Worm (Caenorhabditis elegans) whole organism, L4 larva: ENCODE data around the gene ccep-97.
A peak's percentile ranks its signal among the peaks of the same experiment; 100 is the strongest.

Experiments used
- D1046.2 ChIP-seq: fragments of 200-800 bp; sonication (Bioruptor generic); IDR thresholded peaks from 2 replicates; pipeline ENCODE4 v1.3.6; 2022; ENCODE audit warnings: missing genetic modification characterization, missing compliant biosample characterization
- F10B5.3 ChIP-seq: sonication (generic microtip); optimal IDR thresholded peaks from 2 replicates; lab custom pipeline; 2016; ENCODE audit warnings: mild to moderate bottlenecking, missing genetic modification characterization, missing compliant biosample characterization
- F44E2.7 ChIP-seq: fragments of 200-800 bp; sonication (Bioruptor generic); IDR thresholded peaks from 2 replicates; pipeline ENCODE4 v2.1.2; 2022; ENCODE audit warnings: missing genetic modification characterization, missing compliant biosample characterization
- T26A8.4 ChIP-seq: fragments of 200-800 bp; sonication (Bioruptor generic); IDR thresholded peaks from 2 replicates; pipeline ENCODE4 v1.3.6; 2022; ENCODE audit warnings: missing genetic modification characterization, missing compliant biosample characterization
- Y105C5A.15 ChIP-seq: fragments of 200-800 bp; sonication (Bioruptor generic); IDR thresholded peaks from 2 replicates; pipeline ENCODE4 v1.3.6; 2022; ENCODE audit warnings: missing genetic modification characterization, missing compliant biosample characterization
- Y5F2A.4 ChIP-seq: fragments of 200-800 bp; sonication (Bioruptor generic); optimal IDR thresholded peaks from 2 replicates; lab custom pipeline; 2018; ENCODE audit warnings: mild to moderate bottlenecking, missing genetic modification characterization, missing compliant biosample characterization
- ZK546.5 ChIP-seq, 2 experiments: sonication (generic microtip); optimal IDR thresholded peaks; 2 replicates each; lab custom pipeline; 2017; ENCODE audit warnings: missing biosample characterization in 2 of 2, missing genetic modification characterization in 2 of 2
- aha-1 ChIP-seq: fragments of 150-350 bp; peaks from one replicate; lab custom pipeline; 2014; ENCODE audit warnings: missing biosample characterization, missing genetic modification characterization
- arid-1 ChIP-seq: fragments of 200-800 bp; sonication (Bioruptor generic); conservative IDR thresholded peaks from 2 replicates; pipeline ENCODE4 v1.3.6; 2022; ENCODE audit warnings: missing genetic modification reagents, missing genetic modification characterization, missing compliant biosample characterization
- ceh-28 ChIP-seq: fragments of 150-350 bp; optimal IDR thresholded peaks from 2 replicates; lab custom pipeline; 2014; ENCODE audit warnings: missing biosample characterization, missing genetic modification reagents, missing genetic modification characterization
- ceh-32 ChIP-seq: sonication (generic microtip); optimal IDR thresholded peaks from 2 replicates; lab custom pipeline; 2016; ENCODE audit warnings: mild to moderate bottlenecking, missing genetic modification characterization, missing compliant biosample characterization; ENCODE audit not compliant: poor library complexity
- ces-1 ChIP-seq: fragments of 150-350 bp; sonication (generic microtip); optimal IDR thresholded peaks from 4 replicates; lab custom pipeline; 2014; ENCODE audit warnings: missing biosample characterization, missing genetic modification reagents, missing genetic modification characterization
- ctbp-1 ChIP-seq: fragments of 200-800 bp; sonication (Bioruptor generic); IDR thresholded peaks from 2 replicates; pipeline ENCODE4 v1.3.6; 2022; ENCODE audit warnings: missing genetic modification reagents, missing genetic modification characterization, missing compliant biosample characterization
- daf-12 ChIP-seq: fragments of 150-350 bp; optimal IDR thresholded peaks from 2 replicates; lab custom pipeline; 2014; ENCODE audit warnings: missing biosample characterization, missing genetic modification reagents, missing genetic modification characterization
- daf-16 ChIP-seq, 3 experiments: sonication (generic microtip); optimal IDR thresholded peaks; 2 replicates each; lab custom pipeline; 2016 to 2017; ENCODE audit warnings: missing genetic modification characterization in 3 of 3, missing genetic modification reagents in 3 of 3, mild to moderate bottlenecking in 2 of 3, missing compliant biosample characterization in 2 of 3, missing biosample characterization in 1 of 3, moderate library complexity in 1 of 3
- dve-1 ChIP-seq: sonication (generic microtip); optimal IDR thresholded peaks from 2 replicates; lab custom pipeline; 2017; ENCODE audit warnings: antibody characterized with exemption, mild to moderate bottlenecking, missing genetic modification characterization, missing compliant biosample characterization; ENCODE audit not compliant: insufficient read depth
- hlh-11 ChIP-seq: fragments of 200-800 bp; sonication (Bioruptor generic); optimal IDR thresholded peaks from 2 replicates; lab custom pipeline; 2018; ENCODE audit warnings: mild to moderate bottlenecking, missing genetic modification characterization, missing compliant biosample characterization
- hlh-30 ChIP-seq: sonication (generic microtip); optimal IDR thresholded peaks from 2 replicates; lab custom pipeline; 2017; ENCODE audit warnings: antibody characterized with exemption, mild to moderate bottlenecking, missing genetic modification characterization, missing compliant biosample characterization; ENCODE audit not compliant: insufficient read depth
- hmg-1.1 ChIP-seq: fragments of 200-800 bp; sonication (Bioruptor generic); IDR thresholded peaks from 2 replicates; pipeline ENCODE4 v1.3.6; 2022; ENCODE audit warnings: missing genetic modification reagents, missing genetic modification characterization, missing compliant biosample characterization
- lim-7 ChIP-seq: fragments of 200-800 bp; sonication (Bioruptor generic); IDR thresholded peaks from 2 replicates; pipeline ENCODE4 v1.3.6; 2022; ENCODE audit warnings: missing genetic modification characterization, missing compliant biosample characterization
- lin-39 ChIP-seq: fragments of 150-350 bp; optimal IDR thresholded peaks from 2 replicates; lab custom pipeline; 2014; ENCODE audit warnings: missing biosample characterization, missing genetic modification reagents, missing genetic modification characterization
- lsy-2 ChIP-seq, 2 experiments: fragments of 150-350 bp in 1 of 2; sonication (generic microtip) in 1 of 2; optimal IDR thresholded peaks; 2 replicates each; lab custom pipeline; 2014 to 2017; ENCODE audit warnings: missing biosample characterization in 2 of 2, missing genetic modification characterization in 2 of 2
- mep-1 ChIP-seq: fragments of 150-350 bp; sonication (generic microtip); optimal IDR thresholded peaks from 3 replicates; lab custom pipeline; 2014; ENCODE audit warnings: missing biosample characterization, missing genetic modification characterization
- nhr-10 ChIP-seq: fragments of 150-350 bp; optimal IDR thresholded peaks from 2 replicates; lab custom pipeline; 2014; ENCODE audit warnings: missing biosample characterization, missing genetic modification characterization
- nhr-25 ChIP-seq: sonication (generic microtip); optimal IDR thresholded peaks from 2 replicates; lab custom pipeline; 2017; ENCODE audit warnings: missing genetic modification characterization, mild to moderate bottlenecking, missing compliant biosample characterization, antibody characterized with exemption, moderate library complexity, borderline replicate concordance; ENCODE audit not compliant: insufficient read depth
- nhr-28 ChIP-seq: fragments of 150-350 bp; optimal IDR thresholded peaks from 2 replicates; lab custom pipeline; 2014; ENCODE audit warnings: missing biosample characterization, missing genetic modification characterization
- nhr-42 ChIP-seq: fragments of 200-800 bp; sonication (Bioruptor generic); IDR thresholded peaks from 2 replicates; pipeline ENCODE4 v1.3.6; 2022; ENCODE audit warnings: missing genetic modification characterization, missing compliant biosample characterization
- nhr-48 ChIP-seq: sonication (generic microtip); optimal IDR thresholded peaks from 2 replicates; lab custom pipeline; 2016; ENCODE audit warnings: mild to moderate bottlenecking, missing genetic modification characterization, missing compliant biosample characterization
- nhr-6 ChIP-seq: fragments of 150-350 bp; optimal IDR thresholded peaks from 2 replicates; lab custom pipeline; 2014; ENCODE audit warnings: missing biosample characterization, missing genetic modification characterization
- nhr-76 ChIP-seq: fragments of 150-350 bp; optimal IDR thresholded peaks from 2 replicates; lab custom pipeline; 2014; ENCODE audit warnings: missing biosample characterization, missing genetic modification characterization
- pha-4 ChIP-seq, 2 experiments: fragments of 150-350 bp in 1 of 2; fragments of 200-800 bp in 1 of 2; sonication (Bioruptor generic) in 1 of 2; IDR thresholded peaks in 1 of 2; optimal IDR thresholded peaks in 1 of 2; 2 replicates each; pipeline versions ENCODE4 v1.3.6 to Lab custom; 2014 to 2022; ENCODE audit warnings: missing genetic modification characterization in 2 of 2, missing genetic modification reagents in 2 of 2, missing biosample characterization in 1 of 2, missing compliant biosample characterization in 1 of 2
- php-3 ChIP-seq: fragments of 200-800 bp; sonication (Bioruptor generic); IDR thresholded peaks from 2 replicates; pipeline ENCODE4 v1.3.6; 2022; ENCODE audit warnings: missing genetic modification reagents, missing genetic modification characterization, missing compliant biosample characterization
- rbr-2 ChIP-seq: sonication (generic microtip); optimal IDR thresholded peaks from 2 replicates; lab custom pipeline; 2016; ENCODE audit warnings: missing genotype, missing genetic modification characterization, missing compliant biosample characterization
- snpc-1.2 ChIP-seq: fragments of 200-800 bp; sonication (Bioruptor generic); IDR thresholded peaks from 2 replicates; pipeline ENCODE4 v1.3.6; 2022; ENCODE audit warnings: missing genetic modification reagents, missing genetic modification characterization, missing compliant biosample characterization
- snpc-4 ChIP-seq: fragments of 150-350 bp; optimal IDR thresholded peaks from 2 replicates; lab custom pipeline; 2014; ENCODE audit warnings: missing biosample characterization, missing genetic modification characterization
- tag-97 ChIP-seq: fragments of 200-800 bp; sonication (Bioruptor generic); IDR thresholded peaks from 2 replicates; pipeline ENCODE4 v1.3.6; 2022; ENCODE audit warnings: missing genetic modification characterization, missing compliant biosample characterization
- zag-1 ChIP-seq: fragments of 150-350 bp; optimal IDR thresholded peaks from 2 replicates; lab custom pipeline; 2014; ENCODE audit warnings: missing biosample characterization, missing genetic modification characterization

The ccep-97 gene

ce11 chrV:4862737-4863136, 44.3 kb upstream of the ccep-97 start, which contains the start of gene C37H5.13 (continued):
- TF ChIP-seq hlh-30 (tag; lab: Kevin White, UChicago) (peak; percentile 48), dve-1 (tag; lab: Kevin White, UChicago) (peak; percentile 45), snpc-1.2 (no peak), mep-1 (tag; lab: Kevin White, UChicago) (peak; percentile 28), nhr-48 (tag; lab: Kevin White, UChicago) (no peak), F10B5.3 (tag; lab: Kevin White, UChicago) (no peak), daf-16 (GFP tag; optimal IDR thresholded peaks at IDR 0.05; lab: Kevin White, UChicago) (no peak), daf-16 (tag; optimal IDR thresholded peaks at IDR 0.05; lab: Kevin White, UChicago) (peak; percentile 42), lsy-2 (tag; optimal IDR thresholded peaks at IDR 0.05; lab: Kevin White, UChicago) (peak in 1 of 2 experiments; percentile 19), nhr-28 (tag; lab: Kevin White, UChicago) (peak; percentile 98)

ce11 chrV:4860525-4860924, 42.1 kb upstream of the ccep-97 start:
- TF ChIP-seq nhr-28 (tag; lab: Kevin White, UChicago) (no peak), ceh-28 (no peak), lsy-2 (tag; optimal IDR thresholded peaks at IDR 0.05; lab: Kevin White, UChicago) (peak in 1 of 2 experiments; percentile 5), hlh-11 (tag; lab: Kevin White, UChicago) (no peak), Y105C5A.15 (GFP tag; lab: Robert Waterston, UW) (no peak), ctbp-1 (GFP tag; lab: Robert Waterston, UW) (no peak), aha-1 (tag; lab: Kevin White, UChicago) (peak; percentile 27), pha-4 (GFP tag; IDR thresholded peaks at IDR 0.05; lab: Robert Waterston, UW) (no peak), pha-4 (tag; optimal IDR thresholded peaks at IDR 0.05; lab: Kevin White, UChicago) (no peak), F44E2.7 (no peak), rbr-2 (peak; percentile 48)

ce11 chrV:4857561-4857960, 39.1 kb upstream of the ccep-97 start:
- TF ChIP-seq nhr-42 (no peak), aha-1 (tag; lab: Kevin White, UChicago) (peak; percentile 91)
- TF ChIP-seq, all 104 proteins: peak for 1

- TF ChIP-seq daf-12 (tag; lab: Kevin White, UChicago), result no peak
- TF ChIP-seq nhr-48 (tag; lab: Kevin White, UChicago), result no peak
- no peak for TF ChIP-seq snpc-1.2
- no peak for TF ChIP-seq ces-1 (GFP tag; lab: Kevin White, UChicago)
- no peak for TF ChIP-seq ceh-32
Measured at ce11 chrV:4851969-4852368, 33.5 kb upstream of the ccep-97 start.

ce11 chrV:4851138-4851537, 32.7 kb upstream of the ccep-97 start, which contains the start of gene nex-4:
nex-4 (plus strand) TSS chrV:4851438.
- no peak for TF ChIP-seq nhr-25
- TF ChIP-seq, all 104 proteins: peak for 0

ce11 chrV:4850446-4850845, 32.0 kb upstream of the ccep-97 start:
- TF ChIP-seq lim-7 (GFP tag; lab: Robert Waterston, UW), result no peak
- no peak for TF ChIP-seq tag-97 (GFP tag; lab: Robert Waterston, UW)
- TF ChIP-seq nhr-48 (tag; lab: Kevin White, UChicago), result no peak
- TF ChIP-seq nhr-76 (tag; lab: Kevin White, UChicago), result no peak
- TF ChIP-seq mep-1 (tag; lab: Kevin White, UChicago), result no peak
- TF ChIP-seq D1046.2 (GFP tag; lab: Robert Waterston, UW), result no peak
- TF ChIP-seq pha-4 (GFP tag; IDR thresholded peaks at IDR 0.05; lab: Robert Waterston, UW), result no peak
- no peak for TF ChIP-seq pha-4 (tag; optimal IDR thresholded peaks at IDR 0.05; lab: Kevin White, UChicago)
- TF ChIP-seq rbr-2, result no peak
- no peak for TF ChIP-seq Y5F2A.4

- TF ChIP-seq php-3 (GFP tag; lab: Robert Waterston, UW) (peak; percentile 54; the same call in 1 of the 2 replicates), nhr-42 (no peak), nhr-10 (tag; lab: Kevin White, UChicago) (no peak), nhr-28 (tag; lab: Kevin White, UChicago) (peak; percentile 46), nhr-6 (peak; percentile 15), T26A8.4 (GFP tag; lab: Robert Waterston, UW) (no peak), lin-39 (tag; lab: Kevin White, UChicago) (no peak), snpc-4 (tag; lab: Kevin White, UChicago) (no peak), dve-1 (tag; lab: Kevin White, UChicago) (peak; percentile 63), zag-1 (tag; lab: Kevin White, UChicago) (no peak), aha-1 (tag; lab: Kevin White, UChicago) (peak; percentile 67), hlh-30 (tag; lab: Kevin White, UChicago) (peak; percentile 77), hmg-1.1 (no peak), ZK546.5 (tag; optimal IDR thresholded peaks at IDR 0.05; lab: Kevin White, UChicago) (no peak), arid-1 (GFP tag; lab: Robert Waterston, UW) (no peak), daf-16 (GFP tag; optimal IDR thresholded peaks at IDR 0.05; lab: Kevin White, UChicago) (peak in 1 of 2 experiments; percentile 85), daf-16 (tag; optimal IDR thresholded peaks at IDR 0.05; lab: Kevin White, UChicago) (peak; percentile 88)
Measured at ce11 chrV:4847424-4847823, 29.0 kb upstream of the ccep-97 start, which contains the start of gene abhd-5.1. abhd-5.1 (plus strand) TSS chrV:4847653.
